Fruit fly (Drosophila melanogaster) whole organism, embryonic: ENCODE data around the gene Mur2B.

Experiments
- Bdp1 ChIP-seq: fragments of 200-800 bp; sonication (Bioruptor generic); optimal IDR thresholded peaks from 3 replicates; lab custom pipeline; 2016; ENCODE audit warnings: missing biosample characterization, missing genetic modification characterization
- CG10979 ChIP-seq: fragments of 200-800 bp; sonication (Bioruptor generic); optimal IDR thresholded peaks from 2 replicates; lab custom pipeline; 2018; ENCODE audit warnings: missing biosample characterization, mild to moderate bottlenecking, missing genetic modification characterization, moderate library complexity
- CG11504 ChIP-seq: fragments of 200-800 bp; sonication (Bioruptor generic); optimal IDR thresholded peaks from 3 replicates; lab custom pipeline; 2019; ENCODE audit warnings: missing biosample characterization, mild to moderate bottlenecking, missing genetic modification characterization, moderate library complexity
- CG12236 ChIP-seq: fragments of 200-800 bp; sonication (Bioruptor generic); optimal IDR thresholded peaks from 2 replicates; lab custom pipeline; 2016; ENCODE audit warnings: missing biosample characterization, missing genetic modification characterization
- CG12299 ChIP-seq: fragments of 200-800 bp; sonication (Bioruptor generic); optimal IDR thresholded peaks from 2 replicates; lab custom pipeline; 2018; ENCODE audit warnings: missing biosample characterization, mild to moderate bottlenecking, missing genetic modification characterization
- CG13287 ChIP-seq: fragments of 200-800 bp; sonication (Bioruptor generic); IDR thresholded peaks from 2 replicates; pipeline ENCODE4 v1.3.6; 2022; ENCODE audit warnings: missing biosample characterization, missing genetic modification characterization; ENCODE audit not compliant: partially characterized antibody
- CG14050 ChIP-seq: fragments of 200-800 bp; sonication (Bioruptor generic); IDR thresholded peaks from 3 replicates; pipeline ENCODE4 v1.3.6; 2022; ENCODE audit warnings: missing biosample characterization, missing genetic modification characterization
- CG14860 ChIP-seq: fragments of 200-800 bp; sonication (Bioruptor generic); IDR thresholded peaks from 3 replicates; pipeline ENCODE4 v1.3.6; 2022; ENCODE audit warnings: missing biosample characterization, missing genetic modification characterization; ENCODE audit not compliant: partially characterized antibody
- CG15269 ChIP-seq: fragments of 200-800 bp; sonication (Bioruptor generic); optimal IDR thresholded peaks from 2 replicates; lab custom pipeline; 2018; ENCODE audit warnings: missing biosample characterization, mild to moderate bottlenecking, missing genetic modification characterization, moderate library complexity
- CG1529 ChIP-seq: fragments of 200-800 bp; sonication (Bioruptor generic); optimal IDR thresholded peaks from 3 replicates; lab custom pipeline; 2018; ENCODE audit warnings: missing biosample characterization, missing genetic modification characterization
- CG1603 ChIP-seq: fragments of 200-800 bp; sonication (Bioruptor generic); optimal IDR thresholded peaks from 2 replicates; lab custom pipeline; 2019; ENCODE audit warnings: missing biosample characterization, mild to moderate bottlenecking, missing genetic modification characterization, moderate library complexity
- CG17829 ChIP-seq: fragments of 200-800 bp; optimal IDR thresholded peaks from 2 replicates; lab custom pipeline; 2019; ENCODE audit warnings: missing biosample characterization, mild to moderate bottlenecking, missing genetic modification characterization, moderate library complexity
- CG18599 ChIP-seq: fragments of 200-800 bp; sonication (Bioruptor generic); optimal IDR thresholded peaks from 3 replicates; lab custom pipeline; 2017; ENCODE audit warnings: missing biosample characterization, missing genetic modification characterization, mild to moderate bottlenecking, moderate library complexity, missing genetic modification reagents
- CG2202 ChIP-seq: fragments of 200-800 bp; sonication (Bioruptor generic); optimal IDR thresholded peaks from 2 replicates; lab custom pipeline; 2018; ENCODE audit warnings: missing biosample characterization, mild to moderate bottlenecking, missing genetic modification characterization
- CG2889 ChIP-seq: fragments of 200-800 bp; sonication (Bioruptor generic); IDR thresholded peaks from 3 replicates; pipeline ENCODE4 v1.3.6; 2022; ENCODE audit warnings: missing biosample characterization, missing genetic modification characterization
- CG32767 ChIP-seq: fragments of 200-800 bp; sonication (Bioruptor generic); IDR thresholded peaks from 2 replicates; pipeline ENCODE4 v1.3.6; 2022; ENCODE audit warnings: missing biosample characterization, missing genetic modification characterization
- CG3281 ChIP-seq: fragments of 200-800 bp; sonication (Bioruptor generic); optimal IDR thresholded peaks from 3 replicates; lab custom pipeline; 2017; ENCODE audit warnings: missing biosample characterization, mild to moderate bottlenecking, missing genetic modification characterization
- CG3407 ChIP-seq: fragments of 200-800 bp; sonication (Bioruptor generic); optimal IDR thresholded peaks from 2 replicates; lab custom pipeline; 2018; ENCODE audit warnings: missing biosample characterization, mild to moderate bottlenecking, missing genetic modification characterization
- CG3726 ChIP-seq: fragments of 200-800 bp; sonication (Bioruptor generic); IDR thresholded peaks from 3 replicates; pipeline ENCODE4, ENCODE4 v1.3.6; 2022; ENCODE audit warnings: missing biosample characterization, missing genetic modification characterization
- CG4282 ChIP-seq: fragments of 200-800 bp; sonication (Bioruptor generic); optimal IDR thresholded peaks from 2 replicates; lab custom pipeline; 2016; ENCODE audit warnings: missing biosample characterization, missing genetic modification characterization
- CG4424 ChIP-seq: fragments of 200-800 bp; sonication (Bioruptor generic); optimal IDR thresholded peaks from 3 replicates; lab custom pipeline; 2016; ENCODE audit warnings: missing biosample characterization, missing genetic modification characterization
- CG7372 ChIP-seq: fragments of 200-800 bp; sonication (Bioruptor generic); IDR thresholded peaks from 2 replicates; pipeline ENCODE4 v1.3.6; 2022; ENCODE audit warnings: missing biosample characterization, missing genetic modification characterization
- CG7556 ChIP-seq: fragments of 200-800 bp; sonication (Bioruptor generic); optimal IDR thresholded peaks from 2 replicates; lab custom pipeline; 2017; ENCODE audit warnings: missing biosample characterization, mild to moderate bottlenecking, missing genetic modification characterization
- CG7963 ChIP-seq: fragments of 200-800 bp; sonication (Bioruptor generic); IDR thresholded peaks from 3 replicates; pipeline ENCODE4 v1.3.6; 2022; ENCODE audit warnings: missing biosample characterization, missing genetic modification characterization; ENCODE audit not compliant: partially characterized antibody
- CG8478 ChIP-seq: fragments of >200 bp; optimal IDR thresholded peaks from 2 replicates; lab custom pipeline; 2018
- CG9932 ChIP-seq: fragments of 200-800 bp; sonication (Bioruptor generic); IDR thresholded peaks from 2 replicates; pipeline ENCODE4 v1.3.6; 2022; ENCODE audit warnings: missing biosample characterization, missing genetic modification characterization
- Dfd ChIP-seq, 2 experiments: fragments of >200 bp; optimal IDR thresholded peaks; 2 replicates each; lab custom pipeline; 2017; ENCODE audit warnings: missing biosample characterization in 2 of 2, missing genetic modification characterization in 2 of 2
- HmgD ChIP-seq: fragments of 200-800 bp; sonication (Bioruptor generic); optimal IDR thresholded peaks from 3 replicates; lab custom pipeline; 2016; ENCODE audit warnings: missing biosample characterization, missing genetic modification characterization
- Hmr ChIP-seq: fragments of 200-800 bp; sonication (Bioruptor generic); optimal IDR thresholded peaks from 3 replicates; lab custom pipeline; 2017; ENCODE audit warnings: mild to moderate bottlenecking, missing biosample characterization, missing genetic modification reagents, missing genetic modification characterization
- MESR4 ChIP-seq: fragments of 200-800 bp; sonication (Bioruptor generic); optimal IDR thresholded peaks from 2 replicates; lab custom pipeline; 2018; ENCODE audit warnings: missing biosample characterization, mild to moderate bottlenecking, missing genetic modification characterization, moderate library complexity
- Sry-β ChIP-seq: fragments of 200-800 bp; sonication (Bioruptor generic); optimal IDR thresholded peaks from 2 replicates; lab custom pipeline; 2018; ENCODE audit warnings: missing biosample characterization, mild to moderate bottlenecking, missing genetic modification characterization, moderate library complexity
- Trl ChIP-seq, 3 experiments: fragments of >200 bp in 2 of 3; fragments of 200-800 bp in 1 of 3; sonication (Bioruptor generic) in 1 of 3; optimal IDR thresholded peaks; 2 replicates in 1 of 3; 3 replicates in 2 of 3; lab custom pipeline; 2016 to 2017; ENCODE audit warnings: missing biosample characterization in 1 of 3, missing genetic modification characterization in 1 of 3
- Xrp1 ChIP-seq: fragments of 200-800 bp; sonication (Bioruptor generic); IDR thresholded peaks from 2 replicates; pipeline ENCODE4 v1.3.6; 2022; ENCODE audit warnings: missing biosample characterization, missing genetic modification characterization
- amos ChIP-seq: fragments of 200-800 bp; sonication (Bioruptor generic); IDR thresholded peaks from 2 replicates; pipeline ENCODE4 v1.3.6; 2022; ENCODE audit warnings: missing biosample characterization, missing genetic modification characterization; ENCODE audit not compliant: partially characterized antibody
- ara ChIP-seq: fragments of 200-800 bp; sonication (Bioruptor generic); IDR thresholded peaks from 2 replicates; pipeline ENCODE4 v1.3.6; 2022; ENCODE audit warnings: missing biosample characterization, missing genetic modification characterization
- bab2 ChIP-seq: fragments of 200-800 bp; sonication (Bioruptor generic); optimal IDR thresholded peaks from 2 replicates; lab custom pipeline; 2016; ENCODE audit warnings: missing biosample characterization, missing genetic modification characterization
- br ChIP-seq: fragments of >200 bp; optimal IDR thresholded peaks from 2 replicates; lab custom pipeline; 2017
- caup ChIP-seq: fragments of 200-800 bp; sonication (Bioruptor generic); optimal IDR thresholded peaks from 3 replicates; lab custom pipeline; 2017; ENCODE audit warnings: missing biosample characterization, mild to moderate bottlenecking, missing genetic modification characterization, moderate library complexity; ENCODE audit not compliant: severe bottlenecking
- chinmo ChIP-seq: fragments of 200-800 bp; sonication (Bioruptor generic); IDR thresholded peaks from 4 replicates; pipeline ENCODE4 v1.3.6; 2022; ENCODE audit warnings: missing biosample characterization, missing genetic modification characterization; ENCODE audit not compliant: partially characterized antibody
- croc ChIP-seq: fragments of 200-800 bp; sonication (Bioruptor generic); conservative IDR thresholded peaks from 3 replicates; pipeline ENCODE4 v1.3.6; 2022; ENCODE audit warnings: missing biosample characterization, missing genetic modification characterization
- crol ChIP-seq: fragments of 200-800 bp; sonication (Bioruptor generic); IDR thresholded peaks from 2 replicates; pipeline ENCODE4 v1.3.6; 2022; ENCODE audit warnings: missing biosample characterization, missing genetic modification characterization
- dmrt11E ChIP-seq: fragments of 200-800 bp; sonication (Bioruptor generic); optimal IDR thresholded peaks from 3 replicates; lab custom pipeline; 2018; ENCODE audit warnings: missing biosample characterization, mild to moderate bottlenecking, missing genetic modification characterization, moderate library complexity
- fd64A ChIP-seq: fragments of 200-800 bp; sonication (Bioruptor generic); optimal IDR thresholded peaks from 3 replicates; lab custom pipeline; 2018; ENCODE audit warnings: missing biosample characterization, mild to moderate bottlenecking, missing genetic modification characterization
- grn ChIP-seq: fragments of 200-800 bp; sonication (Bioruptor generic); optimal IDR thresholded peaks from 3 replicates; lab custom pipeline; 2017; ENCODE audit warnings: missing biosample characterization, missing genetic modification characterization
- inv ChIP-seq: fragments of 200-800 bp; sonication (Bioruptor generic); IDR thresholded peaks from 2 replicates; pipeline ENCODE4 v1.3.6; 2022; ENCODE audit warnings: missing biosample characterization, missing genetic modification characterization; ENCODE audit not compliant: partially characterized antibody
- lab ChIP-seq: fragments of 200-800 bp; sonication (Bioruptor generic); optimal IDR thresholded peaks from 3 replicates; lab custom pipeline; 2017; ENCODE audit warnings: missing biosample characterization, missing genetic modification characterization, mild to moderate bottlenecking, moderate library complexity, missing genetic modification reagents
- lbe ChIP-seq: fragments of 200-800 bp; sonication (Bioruptor generic); optimal IDR thresholded peaks from 2 replicates; lab custom pipeline; 2016; ENCODE audit warnings: missing biosample characterization, mild to moderate bottlenecking, missing genetic modification characterization
- pita ChIP-seq: fragments of 200-800 bp; sonication (Bioruptor generic); optimal IDR thresholded peaks from 2 replicates; lab custom pipeline; 2017; ENCODE audit warnings: missing biosample characterization, mild to moderate bottlenecking, missing genetic modification characterization
- pros ChIP-seq: fragments of 200-800 bp; sonication (Bioruptor generic); optimal IDR thresholded peaks from 3 replicates; lab custom pipeline; 2019; ENCODE audit warnings: missing biosample characterization, mild to moderate bottlenecking, missing genetic modification characterization, moderate library complexity
- stc ChIP-seq: fragments of 200-800 bp; sonication (Bioruptor generic); IDR thresholded peaks from 2 replicates; pipeline ENCODE4 v1.3.6; 2022; ENCODE audit warnings: missing biosample characterization, missing genetic modification characterization
- zfh1 ChIP-seq: fragments of 200-800 bp; sonication (Bioruptor generic); IDR thresholded peaks from 3 replicates; pipeline ENCODE4 v1.3.6; 2022; ENCODE audit warnings: missing biosample characterization, missing genetic modification characterization

The Mur2B gene

dm6 chrX:1664836-1665235 is 3.8 kb downstream of the Mur2B start, which contains the start of gene dor (continued):
- no peak for TF ChIP-seq bab2 (GFP tag; lab: Kevin White, UChicago)
- no peak for TF ChIP-seq CG3407 (GFP tag; lab: Kevin White, UChicago)
- no peak for TF ChIP-seq dmrt11E (tag; lab: Kevin White, UChicago)
- peak; percentile 70 for TF ChIP-seq inv (GFP tag; lab: Robert Waterston, UW)
- TF ChIP-seq Xrp1 (GFP tag; lab: Robert Waterston, UW) = no peak
- peak; percentile 82 for TF ChIP-seq amos
- no peak for TF ChIP-seq CG2202
- no peak for TF ChIP-seq Dfd (GFP tag; optimal IDR thresholded peaks at IDR 0.05; lab: Kevin White, UChicago)
- TF ChIP-seq CG1529 (GFP tag; lab: Kevin White, UChicago) = no peak
- TF ChIP-seq CG12236 (GFP tag; lab: Kevin White, UChicago) = no peak
- TF ChIP-seq lbe (GFP tag; lab: Kevin White, UChicago) = peak; percentile 29
- TF ChIP-seq CG7372 (GFP tag; lab: Robert Waterston, UW) = no peak
- TF ChIP-seq CG14050 (GFP tag; lab: Robert Waterston, UW) = no peak
- TF ChIP-seq CG8478 (lab: Kevin White, UChicago) = no peak
- no peak for TF ChIP-seq Hmr (GFP tag; lab: Kevin White, UChicago)
- TF ChIP-seq CG15269 (tag; lab: Kevin White, UChicago) = no peak
- peak; percentile 84; the same call in 1 of the 4 replicates for TF ChIP-seq chinmo (GFP tag; lab: Robert Waterston, UW)
- no peak for TF ChIP-seq CG3726 (GFP tag; lab: Robert Waterston, UW)
- no peak for TF ChIP-seq CG17829
- no peak for TF ChIP-seq crol (GFP tag; lab: Robert Waterston, UW)
- no peak for TF ChIP-seq CG12299
- TF ChIP-seq zfh1 = no peak
- peak; percentile 78 for TF ChIP-seq CG14860 (GFP tag; lab: Robert Waterston, UW)
- TF ChIP-seq CG11504 (tag; lab: Kevin White, UChicago) = no peak
- no peak for TF ChIP-seq pros (GFP tag; lab: Kevin White, UChicago)
- TF ChIP-seq HmgD = no peak
- no peak for TF ChIP-seq CG4282 (GFP tag; lab: Kevin White, UChicago)
- TF ChIP-seq fd64A (GFP tag; lab: Kevin White, UChicago) = no peak
- TF ChIP-seq pita = no peak
- no peak for TF ChIP-seq CG32767
- TF ChIP-seq Sry-β (GFP tag; lab: Kevin White, UChicago) = no peak
- TF ChIP-seq CG13287 (GFP tag; lab: Robert Waterston, UW) = peak; percentile 90
- no peak for TF ChIP-seq CG10979 (tag; lab: Kevin White, UChicago)
- TF ChIP-seq croc (GFP tag; lab: Robert Waterston, UW) = no peak
- no peak for TF ChIP-seq Trl (optimal IDR thresholded peaks at IDR 0.05; lab: Kevin White, UChicago)
- TF ChIP-seq Trl (GFP tag; optimal IDR thresholded peaks at IDR 0.05; lab: Kevin White, UChicago) = no peak
- TF ChIP-seq CG7963 (GFP tag; lab: Robert Waterston, UW) = peak; percentile 77
- no peak for TF ChIP-seq CG3281 (GFP tag; lab: Kevin White, UChicago)
- no peak for TF ChIP-seq CG1603 (tag; lab: Kevin White, UChicago)
- no peak for TF ChIP-seq CG18599 (GFP tag; lab: Kevin White, UChicago)
- TF ChIP-seq lab (GFP tag; lab: Kevin White, UChicago) = no peak
- TF ChIP-seq Bdp1 (GFP tag; lab: Kevin White, UChicago) = no peak
- no peak for TF ChIP-seq ara (GFP tag; lab: Robert Waterston, UW)
- TF ChIP-seq CG9932 (GFP tag; lab: Robert Waterston, UW) = no peak
- no peak for TF ChIP-seq stc (GFP tag; lab: Robert Waterston, UW)
- no peak for TF ChIP-seq br (lab: Kevin White, UChicago)
- no peak for TF ChIP-seq CG2889 (GFP tag; lab: Robert Waterston, UW)
- TF ChIP-seq caup (GFP tag; lab: Kevin White, UChicago) = no peak
- TF ChIP-seq CG7556 (GFP tag; lab: Kevin White, UChicago) = no peak
- no peak for TF ChIP-seq CG4424 (GFP tag; lab: Kevin White, UChicago)
- TF ChIP-seq MESR4 (GFP tag; lab: Kevin White, UChicago) = peak; percentile 69
- TF ChIP-seq grn (GFP tag; lab: Kevin White, UChicago) = no peak
